Fruit fly (Drosophila melanogaster) whole organism, embryonic: ENCODE results near the gene CG14253.
A peak's percentile ranks its signal among the peaks of the same experiment; 100 is the strongest.

Experiments
- Aef1 ChIP-seq: fragments of 200-800 bp; sonication (Bioruptor generic); IDR thresholded peaks from 3 replicates; pipeline ENCODE4 v1.3.6; 2022; ENCODE audit warnings: missing biosample characterization, missing genetic modification characterization
- Awh ChIP-seq: fragments of 200-800 bp; sonication (Bioruptor generic); IDR thresholded peaks from 2 replicates; pipeline ENCODE4, ENCODE4 v1.3.6; 2022; ENCODE audit warnings: missing biosample characterization, missing genetic modification characterization
- BtbVII ChIP-seq: fragments of 200-800 bp; sonication (Bioruptor generic); optimal IDR thresholded peaks from 3 replicates; lab custom pipeline; 2017; ENCODE audit warnings: missing biosample characterization, mild to moderate bottlenecking, missing genetic modification characterization
- Bteb2 ChIP-seq: fragments of 200-800 bp; sonication (Bioruptor generic); optimal IDR thresholded peaks from 2 replicates; lab custom pipeline; 2016; ENCODE audit warnings: missing biosample characterization, missing genetic modification characterization
- CG11085 ChIP-seq: fragments of 200-800 bp; sonication (Bioruptor generic); IDR thresholded peaks from 2 replicates; pipeline ENCODE4 v1.3.6; 2022; ENCODE audit warnings: missing biosample characterization, missing genetic modification characterization
- CG11723 ChIP-seq: fragments of 200-800 bp; sonication (Bioruptor generic); optimal IDR thresholded peaks from 2 replicates; lab custom pipeline; 2017; ENCODE audit warnings: missing biosample characterization, mild to moderate bottlenecking, missing genetic modification characterization
- CG13624 ChIP-seq: fragments of 200-800 bp; sonication (Bioruptor generic); optimal IDR thresholded peaks from 2 replicates; lab custom pipeline; 2016; ENCODE audit warnings: missing biosample characterization, missing genetic modification characterization
- CG17328 ChIP-seq: fragments of 200-800 bp; sonication (Bioruptor generic); IDR thresholded peaks from 2 replicates; pipeline ENCODE4 v1.3.6; 2022; ENCODE audit warnings: missing biosample characterization, missing genetic modification characterization
- CG1832 ChIP-seq: fragments of 200-800 bp; sonication (Bioruptor generic); optimal IDR thresholded peaks from 2 replicates; lab custom pipeline; 2017; ENCODE audit warnings: missing biosample characterization, mild to moderate bottlenecking, missing genetic modification characterization, inconsistent platforms
- CG30403 ChIP-seq: fragments of 200-800 bp; sonication (Bioruptor generic); optimal IDR thresholded peaks from 3 replicates; lab custom pipeline; 2016; ENCODE audit warnings: missing biosample characterization, missing genetic modification characterization
- CG34376 ChIP-seq: fragments of 200-800 bp; sonication (Bioruptor generic); optimal IDR thresholded peaks from 2 replicates; lab custom pipeline; 2018; ENCODE audit warnings: missing biosample characterization, mild to moderate bottlenecking, missing genetic modification characterization
- CG4424 ChIP-seq: fragments of 200-800 bp; sonication (Bioruptor generic); optimal IDR thresholded peaks from 3 replicates; lab custom pipeline; 2016; ENCODE audit warnings: missing biosample characterization, missing genetic modification characterization
- CG6654 ChIP-seq: fragments of 200-800 bp; sonication (Bioruptor generic); optimal IDR thresholded peaks from 2 replicates; lab custom pipeline; 2017; ENCODE audit warnings: missing biosample characterization, mild to moderate bottlenecking, missing genetic modification characterization
- CG7372 ChIP-seq: fragments of 200-800 bp; sonication (Bioruptor generic); IDR thresholded peaks from 2 replicates; pipeline ENCODE4 v1.3.6; 2022; ENCODE audit warnings: missing biosample characterization, missing genetic modification characterization
- CG7839 ChIP-seq: fragments of 200-800 bp; sonication (Bioruptor generic); optimal IDR thresholded peaks from 3 replicates; lab custom pipeline; 2018; ENCODE audit warnings: missing biosample characterization, mild to moderate bottlenecking, missing genetic modification characterization, moderate library complexity
- CG8359 ChIP-seq: fragments of 200-800 bp; sonication (Bioruptor generic); optimal IDR thresholded peaks from 2 replicates; lab custom pipeline; 2017; ENCODE audit warnings: missing biosample characterization, mild to moderate bottlenecking, missing genetic modification characterization, borderline replicate concordance
- CG9727 ChIP-seq: fragments of 200-800 bp; sonication (Bioruptor generic); optimal IDR thresholded peaks from 3 replicates; lab custom pipeline; 2017; ENCODE audit warnings: missing biosample characterization, mild to moderate bottlenecking, missing genetic modification characterization
- Deaf1 ChIP-seq: fragments of 200-800 bp; optimal IDR thresholded peaks from 3 replicates; lab custom pipeline; 2019; ENCODE audit warnings: missing biosample characterization, mild to moderate bottlenecking, missing genetic modification characterization, moderate library complexity
- HLH3B ChIP-seq: fragments of 200-800 bp; sonication (Bioruptor generic); IDR thresholded peaks from 2 replicates; pipeline ENCODE4 v1.3.6; 2022; ENCODE audit warnings: missing biosample characterization, missing genetic modification characterization
- Hmx ChIP-seq: fragments of 200-800 bp; sonication (Bioruptor generic); optimal IDR thresholded peaks from 2 replicates; lab custom pipeline; 2016; ENCODE audit warnings: missing biosample characterization, missing genetic modification characterization
- Med ChIP-seq: fragments of 200-800 bp; sonication (Bioruptor generic); peaks from one replicate; lab custom pipeline; 2016; ENCODE audit warnings: missing biosample characterization, missing genetic modification characterization, mild to moderate bottlenecking, inconsistent platforms, moderate library complexity
- Meics ChIP-seq: fragments of 200-800 bp; sonication (Bioruptor generic); optimal IDR thresholded peaks from 2 replicates; lab custom pipeline; 2017; ENCODE audit warnings: missing biosample characterization, mild to moderate bottlenecking, missing genetic modification characterization
- NC2α ChIP-seq: fragments of 200-800 bp; sonication (Bioruptor generic); optimal IDR thresholded peaks from 2 replicates; lab custom pipeline; 2016; ENCODE audit warnings: missing biosample characterization, missing genetic modification characterization
- Opbp ChIP-seq: fragments of 200-800 bp; sonication (Bioruptor generic); IDR thresholded peaks from 3 replicates; pipeline ENCODE4 v1.3.6; 2022; ENCODE audit warnings: missing biosample characterization, missing genetic modification characterization; ENCODE audit not compliant: partially characterized antibody
- Pdp1 ChIP-seq, 2 experiments: fragments of 200-800 bp; sonication (Bioruptor generic); optimal IDR thresholded peaks; 3 replicates each; lab custom pipeline; 2016; ENCODE audit warnings: missing biosample characterization in 2 of 2, missing genetic modification characterization in 2 of 2, mild to moderate bottlenecking in 1 of 2, moderate library complexity in 1 of 2
- Rx ChIP-seq: fragments of 200-800 bp; sonication (Bioruptor generic); IDR thresholded peaks from 2 replicates; pipeline ENCODE4 v1.3.6; 2022; ENCODE audit warnings: missing biosample characterization, missing genetic modification characterization
- Tbp ChIP-seq: fragments of >200 bp; optimal IDR thresholded peaks from 2 replicates; lab custom pipeline; 2018; ENCODE audit warnings: missing biosample characterization, missing genetic modification characterization
- YL-1 ChIP-seq: fragments of 200-800 bp; sonication (Bioruptor generic); optimal IDR thresholded peaks from 3 replicates; lab custom pipeline; 2017; ENCODE audit warnings: missing biosample characterization, mild to moderate bottlenecking, missing genetic modification characterization
- bab2 ChIP-seq: fragments of 200-800 bp; sonication (Bioruptor generic); optimal IDR thresholded peaks from 2 replicates; lab custom pipeline; 2016; ENCODE audit warnings: missing biosample characterization, missing genetic modification characterization
- bigmax ChIP-seq: fragments of 200-800 bp; sonication (Bioruptor generic); optimal IDR thresholded peaks from 2 replicates; lab custom pipeline; 2018; ENCODE audit warnings: missing biosample characterization, mild to moderate bottlenecking, missing genetic modification characterization
- cad ChIP-seq: fragments of >200 bp; optimal IDR thresholded peaks from 2 replicates; lab custom pipeline; 2017; ENCODE audit warnings: missing biosample characterization, missing genetic modification characterization
- chif ChIP-seq, 2 experiments: fragments of 200-800 bp; sonication (Bioruptor generic); optimal IDR thresholded peaks; 3 replicates each; lab custom pipeline; 2016; ENCODE audit warnings: missing biosample characterization in 2 of 2, missing genetic modification characterization in 2 of 2
- dm ChIP-seq: fragments of 200-800 bp; sonication (Bioruptor generic); optimal IDR thresholded peaks from 3 replicates; lab custom pipeline; 2016; ENCODE audit warnings: missing biosample characterization, missing genetic modification characterization
- dpn ChIP-seq, 2 experiments: fragments of 200-800 bp; sonication (Bioruptor generic); optimal IDR thresholded peaks; 3 replicates each; lab custom pipeline; 2016; ENCODE audit warnings: missing biosample characterization in 2 of 2, missing genetic modification characterization in 2 of 2
- fru ChIP-seq: fragments of >200 bp; optimal IDR thresholded peaks from 2 replicates; lab custom pipeline; 2017
- grau ChIP-seq: fragments of 200-800 bp; optimal IDR thresholded peaks from 3 replicates; lab custom pipeline; 2019; ENCODE audit warnings: missing biosample characterization, mild to moderate bottlenecking, missing genetic modification characterization, moderate library complexity
- hth ChIP-seq: fragments of >200 bp; optimal IDR thresholded peaks from 2 replicates; lab custom pipeline; 2017; ENCODE audit warnings: inconsistent platforms
- kni ChIP-seq: fragments of 200-800 bp; sonication (Bioruptor generic); optimal IDR thresholded peaks from 3 replicates; lab custom pipeline; 2017; ENCODE audit warnings: mild to moderate bottlenecking, missing biosample characterization, missing genetic modification reagents, missing genetic modification characterization
- knrl ChIP-seq: fragments of 200-800 bp; sonication (Bioruptor generic); IDR thresholded peaks from 3 replicates; pipeline ENCODE4 v1.3.6; 2022; ENCODE audit warnings: missing biosample characterization, missing genetic modification characterization; ENCODE audit not compliant: partially characterized antibody
- nom ChIP-seq: fragments of 200-800 bp; sonication (Bioruptor generic); optimal IDR thresholded peaks from 2 replicates; lab custom pipeline; 2017; ENCODE audit warnings: missing biosample characterization, missing genetic modification characterization, mild to moderate bottlenecking, moderate library complexity, missing genetic modification reagents
- p53 ChIP-seq: fragments of 200-800 bp; sonication (Bioruptor generic); optimal IDR thresholded peaks from 2 replicates; lab custom pipeline; 2016; ENCODE audit warnings: missing biosample characterization, missing genetic modification characterization
- pb ChIP-seq: fragments of 200-800 bp; sonication (Bioruptor generic); optimal IDR thresholded peaks from 3 replicates; lab custom pipeline; 2016; ENCODE audit warnings: missing biosample characterization, missing genetic modification characterization
- pfk ChIP-seq: fragments of 200-800 bp; sonication (Bioruptor generic); optimal IDR thresholded peaks from 2 replicates; lab custom pipeline; 2018; ENCODE audit warnings: missing biosample characterization, mild to moderate bottlenecking, missing genetic modification characterization, moderate library complexity
- scrt ChIP-seq: fragments of 200-800 bp; sonication (Bioruptor generic); optimal IDR thresholded peaks from 2 replicates; lab custom pipeline; 2018; ENCODE audit warnings: missing biosample characterization, mild to moderate bottlenecking, missing genetic modification characterization, moderate library complexity
- slbo ChIP-seq: fragments of 200-800 bp; sonication (Bioruptor generic); IDR thresholded peaks from 2 replicates; pipeline ENCODE4 v1.3.6; 2022; ENCODE audit warnings: missing biosample characterization, missing genetic modification characterization
- slp2 ChIP-seq: fragments of 200-800 bp; sonication (Bioruptor generic); optimal IDR thresholded peaks from 2 replicates; lab custom pipeline; 2016; ENCODE audit warnings: missing biosample characterization, missing genetic modification characterization
- sob ChIP-seq: fragments of 200-800 bp; sonication (Bioruptor generic); IDR thresholded peaks from 2 replicates; pipeline ENCODE4 v1.3.6; 2022; ENCODE audit warnings: missing biosample characterization, missing genetic modification characterization
- tgo ChIP-seq: fragments of 200-800 bp; sonication (Bioruptor generic); IDR thresholded peaks from 3 replicates; pipeline ENCODE4 v1.3.6; 2022; ENCODE audit warnings: missing biosample characterization, missing genetic modification characterization
- twi ChIP-seq: fragments of 200-800 bp; optimal IDR thresholded peaks from 2 replicates; lab custom pipeline; 2019; ENCODE audit warnings: missing biosample characterization, mild to moderate bottlenecking, missing genetic modification characterization, moderate library complexity
- wor ChIP-seq: fragments of 200-800 bp; sonication (Bioruptor generic); IDR thresholded peaks from 2 replicates; pipeline ENCODE4 v1.3.6; 2022; ENCODE audit warnings: missing biosample characterization, missing genetic modification characterization
- zen2 ChIP-seq: fragments of 200-800 bp; sonication (Bioruptor generic); IDR thresholded peaks from 3 replicates; pipeline ENCODE4 v1.3.6; 2022; ENCODE audit warnings: missing biosample characterization, missing genetic modification characterization; ENCODE audit not compliant: partially characterized antibody
- zfh1 ChIP-seq: fragments of 200-800 bp; sonication (Bioruptor generic); IDR thresholded peaks from 3 replicates; pipeline ENCODE4 v1.3.6; 2022; ENCODE audit warnings: missing biosample characterization, missing genetic modification characterization

The CG14253 gene

DNA sequence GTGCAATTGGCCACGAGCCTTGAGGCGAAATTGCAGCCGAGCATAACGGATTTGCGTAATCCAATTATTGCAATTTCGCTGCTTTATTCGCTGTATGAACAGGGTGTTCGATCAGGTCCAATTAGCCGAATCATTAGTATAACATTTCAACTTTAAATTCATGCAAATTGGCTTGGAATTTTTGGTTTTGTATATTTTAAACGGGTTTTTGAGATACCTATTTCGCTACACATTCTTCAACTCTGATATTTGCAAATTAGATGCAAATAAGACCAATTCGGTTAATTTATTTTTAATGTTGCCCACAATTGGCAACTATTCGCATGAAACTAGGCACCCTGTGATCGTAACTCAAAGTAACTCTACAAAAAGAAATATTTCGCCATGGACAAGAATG lies 24.9 kb upstream of the CG14253 start (continued):
- no peak for TF ChIP-seq CG17328 (GFP tag; lab: Robert Waterston, UW)
- peak; percentile 41; the same call in 1 of the 2 replicates for TF ChIP-seq slbo
- no peak for TF ChIP-seq p53 (GFP tag; lab: Kevin White, UChicago)
- 0 out of 2 replicates have a peak, but pooled peaks have one; percentile 8 for TF ChIP-seq Rx (GFP tag; lab: Robert Waterston, UW)
- no peak; the same call in 2 of the 3 replicates for TF ChIP-seq tgo
- peak; percentile 28 for TF ChIP-seq CG30403 (GFP tag; lab: Kevin White, UChicago)
- no peak for TF ChIP-seq bab2 (GFP tag; lab: Kevin White, UChicago)
- peak; percentile 28 for TF ChIP-seq grau (tag; lab: Kevin White, UChicago)
- TF ChIP-seq YL-1 (GFP tag; lab: Kevin White, UChicago), result no peak
- no peak for TF ChIP-seq Opbp (GFP tag; lab: Robert Waterston, UW)
- no peak for TF ChIP-seq CG1832 (GFP tag; lab: Kevin White, UChicago)
- TF ChIP-seq CG8359 (GFP tag; lab: Kevin White, UChicago), result no peak
- no peak for TF ChIP-seq Hmx (GFP tag; lab: Kevin White, UChicago)
- TF ChIP-seq cad (GFP tag; lab: Kevin White, UChicago), result no peak
- TF ChIP-seq NC2α (GFP tag; lab: Kevin White, UChicago), result no peak
- TF ChIP-seq Aef1 (GFP tag; lab: Robert Waterston, UW), result no peak
- no peak for TF ChIP-seq Awh (GFP tag; lab: Robert Waterston, UW)
- TF ChIP-seq hth (lab: Kevin White, UChicago), result no peak
- no peak for TF ChIP-seq scrt
- no peak; the same call in 1 of the 2 replicates for TF ChIP-seq wor
- no peak for TF ChIP-seq bigmax (GFP tag; lab: Kevin White, UChicago)
- TF ChIP-seq CG13624 (GFP tag; lab: Kevin White, UChicago), result peak; percentile 43
- 0 out of 2 replicates have a peak, but pooled peaks have one; percentile 6 for TF ChIP-seq HLH3B (GFP tag; lab: Robert Waterston, UW)
- TF ChIP-seq fru (lab: Kevin White, UChicago), result no peak
- TF ChIP-seq kni (GFP tag; lab: Kevin White, UChicago), result no peak
- no peak for TF ChIP-seq CG34376
- TF ChIP-seq twi (tag; lab: Kevin White, UChicago), result no peak
- peak; percentile 12 for TF ChIP-seq CG7839 (tag; lab: Kevin White, UChicago)
- no peak for TF ChIP-seq nom
- no peak for TF ChIP-seq BtbVII (GFP tag; lab: Kevin White, UChicago)
- TF ChIP-seq CG11085 (GFP tag; lab: Robert Waterston, UW), result no peak
- no peak for TF ChIP-seq Meics
- TF ChIP-seq CG7372 (GFP tag; lab: Robert Waterston, UW), result no peak
- peak in 1 of 2 experiments; percentile 48 for TF ChIP-seq chif (GFP tag; optimal IDR thresholded peaks at IDR 0.05; lab: Kevin White, UChicago)
- no peak for TF ChIP-seq dm
- peak; percentile 85 for TF ChIP-seq Med (GFP tag; lab: Kevin White, UChicago)
- no peak for TF ChIP-seq CG4424 (GFP tag; lab: Kevin White, UChicago)
- no peak for TF ChIP-seq pfk (GFP tag; lab: Kevin White, UChicago)
- no peak for TF ChIP-seq knrl (GFP tag; lab: Robert Waterston, UW)
- peak in 1 of 2 experiments; percentile 22 for TF ChIP-seq Pdp1 (GFP tag; optimal IDR thresholded peaks at IDR 0.05; lab: Kevin White, UChicago)
- TF ChIP-seq sob (GFP tag; lab: Robert Waterston, UW), result no peak
- TF ChIP-seq dpn (GFP tag; optimal IDR thresholded peaks at IDR 0.05; lab: Kevin White, UChicago), result peak in 1 of 2 experiments; percentile 49
- no peak for TF ChIP-seq zen2 (GFP tag; lab: Robert Waterston, UW)
- no peak for TF ChIP-seq pb
- TF ChIP-seq CG6654, result no peak
- TF ChIP-seq Tbp (GFP tag; lab: Kevin White, UChicago), result no peak
- no peak for TF ChIP-seq slp2 (GFP tag; lab: Kevin White, UChicago)
- TF ChIP-seq Bteb2, result no peak
- TF ChIP-seq Deaf1, result no peak
- no peak for TF ChIP-seq CG11723 (GFP tag; lab: Kevin White, UChicago)
- no peak for TF ChIP-seq zfh1 (GFP tag; lab: Robert Waterston, UW)
- no peak for TF ChIP-seq CG9727 (GFP tag; lab: Kevin White, UChicago)
